Fruit fly (Drosophila melanogaster): ENCODE data around the gene Anp.

Anp gene

dm6 chr3R:30203104-30203986 is 6.4 kb upstream of the Anp start:
- TF ChIP-seq EcR (GFP tag; optimal IDR thresholded peaks at IDR 0.05) (no peak), usp (GFP tag; optimal IDR thresholded peaks at IDR 0.05) (no peak), Dll (optimal IDR thresholded peaks at IDR 0.05) (no peak), pan (optimal IDR thresholded peaks at IDR 0.05) (no peak), CG8478 (optimal IDR thresholded peaks at IDR 0.05) (no peak), psq (optimal IDR thresholded peaks at IDR 0.05) (no peak)

- TF ChIP-seq usp (GFP tag; optimal IDR thresholded peaks at IDR 0.05): no peak
Observed at dm6 chr3R:30204004-30204603, 5.6 kb upstream of the Anp start.

dm6 chr3R:30205946-30206345 is 3.8 kb upstream of the Anp start:
- TF ChIP-seq Dll (optimal IDR thresholded peaks at IDR 0.05) (no peak), EcR (GFP tag; optimal IDR thresholded peaks at IDR 0.05) (no peak), CG8478 (optimal IDR thresholded peaks at IDR 0.05) (no peak), pan (optimal IDR thresholded peaks at IDR 0.05) (no peak), psq (optimal IDR thresholded peaks at IDR 0.05) (no peak), usp (GFP tag; optimal IDR thresholded peaks at IDR 0.05) (no peak)

- TF ChIP-seq usp (GFP tag; optimal IDR thresholded peaks at IDR 0.05) (no peak), Dll (optimal IDR thresholded peaks at IDR 0.05) (no peak), psq (optimal IDR thresholded peaks at IDR 0.05) (no peak), CG8478 (optimal IDR thresholded peaks at IDR 0.05) (no peak), EcR (GFP tag; optimal IDR thresholded peaks at IDR 0.05) (no peak), pan (optimal IDR thresholded peaks at IDR 0.05) (no peak)
Observed at dm6 chr3R:30208011-30208410, 1.7 kb upstream of the Anp start.

- TF ChIP-seq usp (GFP tag; optimal IDR thresholded peaks at IDR 0.05) (no peak), EcR (GFP tag; optimal IDR thresholded peaks at IDR 0.05) (no peak), CG8478 (optimal IDR thresholded peaks at IDR 0.05) (no peak), psq (optimal IDR thresholded peaks at IDR 0.05) (no peak), pan (optimal IDR thresholded peaks at IDR 0.05) (no peak), Dll (optimal IDR thresholded peaks at IDR 0.05) (no peak)
Observed at dm6 chr3R:30208766-30209484, 823 bp upstream of the Anp start, which contains the start of gene RpS7. RpS7 (minus strand) TSS chr3R:30209020.

dm6 chr3R:30210560-30210959 is 812 bp downstream of the Anp start, which contains the start of gene CecA1:
CecA1 (plus strand) TSS chr3R:30210874.
- no peak for TF ChIP-seq EcR (GFP tag; optimal IDR thresholded peaks at IDR 0.05)
- TF ChIP-seq Dll (optimal IDR thresholded peaks at IDR 0.05): no peak
- TF ChIP-seq psq (optimal IDR thresholded peaks at IDR 0.05): no peak
- no peak for TF ChIP-seq pan (optimal IDR thresholded peaks at IDR 0.05)
- TF ChIP-seq CG8478 (optimal IDR thresholded peaks at IDR 0.05): no peak

- TF ChIP-seq EcR (GFP tag; optimal IDR thresholded peaks at IDR 0.05) (no peak), CG8478 (optimal IDR thresholded peaks at IDR 0.05) (no peak), usp (GFP tag; optimal IDR thresholded peaks at IDR 0.05) (no peak), psq (optimal IDR thresholded peaks at IDR 0.05) (no peak), pan (optimal IDR thresholded peaks at IDR 0.05) (no peak), Dll (optimal IDR thresholded peaks at IDR 0.05) (no peak)
Observed at dm6 chr3R:30211856-30212255, 2.1 kb downstream of the Anp start, which contains the start of gene CecA2. CecA2 (plus strand) TSS chr3R:30212156.

dm6 chr3R:30213697-30214096 is 3.9 kb downstream of the Anp start, which contains the start of gene CecB:
CecB (minus strand) TSS chr3R:30213797.
- TF ChIP-seq Dll (optimal IDR thresholded peaks at IDR 0.05) (no peak), psq (optimal IDR thresholded peaks at IDR 0.05) (no peak), pan (optimal IDR thresholded peaks at IDR 0.05) (no peak), EcR (GFP tag; optimal IDR thresholded peaks at IDR 0.05) (no peak), CG8478 (optimal IDR thresholded peaks at IDR 0.05) (no peak), usp (GFP tag; optimal IDR thresholded peaks at IDR 0.05) (no peak)

- no peak for TF ChIP-seq EcR (GFP tag; optimal IDR thresholded peaks at IDR 0.05)
- no peak for TF ChIP-seq Dll (optimal IDR thresholded peaks at IDR 0.05)
Observed at dm6 chr3R:30215020-30215419, 5.3 kb downstream of the Anp start.

dm6 chr3R:30216210-30216609 is 6.5 kb downstream of the Anp start, which contains the start of gene CecC:
CecC (plus strand) TSS chr3R:30216484.
- TF ChIP-seq Dll (optimal IDR thresholded peaks at IDR 0.05): no peak
- TF ChIP-seq pan (optimal IDR thresholded peaks at IDR 0.05): no peak
- no peak for TF ChIP-seq EcR (GFP tag; optimal IDR thresholded peaks at IDR 0.05)
- no peak for TF ChIP-seq CG8478 (optimal IDR thresholded peaks at IDR 0.05)
- no peak for TF ChIP-seq usp (GFP tag; optimal IDR thresholded peaks at IDR 0.05)
- no peak for TF ChIP-seq psq (optimal IDR thresholded peaks at IDR 0.05)

- TF ChIP-seq CG8478 (optimal IDR thresholded peaks at IDR 0.05): no peak
- no peak for TF ChIP-seq Dll (optimal IDR thresholded peaks at IDR 0.05)
- TF ChIP-seq usp (GFP tag; optimal IDR thresholded peaks at IDR 0.05): no peak
- TF ChIP-seq pan (optimal IDR thresholded peaks at IDR 0.05): no peak
- TF ChIP-seq EcR (GFP tag; optimal IDR thresholded peaks at IDR 0.05): no peak
- TF ChIP-seq psq (optimal IDR thresholded peaks at IDR 0.05): no peak
Observed at dm6 chr3R:30222236-30222635, 12.5 kb downstream of the Anp start.

dm6 chr3R:30224577-30224976 is 14.8 kb downstream of the Anp start:
- TF ChIP-seq psq (optimal IDR thresholded peaks at IDR 0.05) (no peak), EcR (GFP tag; optimal IDR thresholded peaks at IDR 0.05) (no peak), Dll (optimal IDR thresholded peaks at IDR 0.05) (no peak), pan (optimal IDR thresholded peaks at IDR 0.05) (no peak), CG8478 (optimal IDR thresholded peaks at IDR 0.05) (no peak), usp (GFP tag; optimal IDR thresholded peaks at IDR 0.05) (no peak)

Data from whole organism.